Worm (Caenorhabditis elegans): ENCODE measurements around the gene sru-6.

- no peak for TF ChIP-seq him-1 (tag; optimal IDR thresholded peaks at IDR 0.05)
- TF ChIP-seq dao-5 (tag; optimal IDR thresholded peaks at IDR 0.05): no peak
- TF ChIP-seq W03F9.2 (tag; optimal IDR thresholded peaks at IDR 0.05): no peak
Observed at ce11 chrIV:9530768-9531167, 40.3 kb downstream of the sru-6 start.
